Worm (Caenorhabditis elegans) whole organism, mixed stage, embryonic: ENCODE measurements around the gene acaa-2.

Source experiments
- M03D4.4 ChIP-seq: sonication (generic microtip); optimal IDR thresholded peaks from 2 replicates; lab custom pipeline; 2017; ENCODE audit warnings: mild to moderate bottlenecking, missing genetic modification characterization, missing compliant biosample characterization
- blmp-1 ChIP-seq: fragments of 150-350 bp; optimal IDR thresholded peaks from 2 replicates; lab custom pipeline; 2014; ENCODE audit warnings: missing biosample characterization, missing genetic modification characterization
- ceh-39 ChIP-seq: fragments of 150-350 bp; optimal IDR thresholded peaks from 2 replicates; lab custom pipeline; 2014; ENCODE audit warnings: missing biosample characterization, missing genetic modification characterization
- elt-1 ChIP-seq: sonication (generic microtip); optimal IDR thresholded peaks from 2 replicates; lab custom pipeline; 2017; ENCODE audit warnings: missing genetic modification characterization, mild to moderate bottlenecking, missing compliant biosample characterization, antibody characterized with exemption, moderate library complexity, borderline replicate concordance; ENCODE audit not compliant: insufficient read depth
- elt-3 ChIP-seq: fragments of 150-350 bp; optimal IDR thresholded peaks from 2 replicates; lab custom pipeline; 2014; ENCODE audit warnings: missing biosample characterization, missing genetic modification characterization
- nhr-12 ChIP-seq: fragments of 150-350 bp; optimal IDR thresholded peaks from 2 replicates; lab custom pipeline; 2014; ENCODE audit warnings: missing biosample characterization, missing genetic modification characterization
- pha-4 ChIP-seq: fragments of 150-350 bp; optimal IDR thresholded peaks from 2 replicates; lab custom pipeline; 2018; ENCODE audit warnings: missing biosample characterization, missing genetic modification reagents, missing genetic modification characterization
- sem-2 ChIP-seq: fragments of 200-800 bp; sonication (Bioruptor generic); optimal IDR thresholded peaks from 2 replicates; lab custom pipeline; 2018; ENCODE audit warnings: mild to moderate bottlenecking, missing genetic modification characterization, missing compliant biosample characterization
- snpc-4 ChIP-seq: fragments of 150-350 bp; optimal IDR thresholded peaks from 2 replicates; lab custom pipeline; 2014; ENCODE audit warnings: missing biosample characterization, missing genetic modification characterization
- unc-39 ChIP-seq: fragments of 150-350 bp; optimal IDR thresholded peaks from 2 replicates; lab custom pipeline; 2014; ENCODE audit warnings: missing biosample characterization, missing genetic modification characterization
- unc-62 ChIP-seq: fragments of 150-350 bp; optimal IDR thresholded peaks from 2 replicates; lab custom pipeline; 2014; ENCODE audit warnings: missing biosample characterization, missing genetic modification reagents, missing genetic modification characterization

DNA sequence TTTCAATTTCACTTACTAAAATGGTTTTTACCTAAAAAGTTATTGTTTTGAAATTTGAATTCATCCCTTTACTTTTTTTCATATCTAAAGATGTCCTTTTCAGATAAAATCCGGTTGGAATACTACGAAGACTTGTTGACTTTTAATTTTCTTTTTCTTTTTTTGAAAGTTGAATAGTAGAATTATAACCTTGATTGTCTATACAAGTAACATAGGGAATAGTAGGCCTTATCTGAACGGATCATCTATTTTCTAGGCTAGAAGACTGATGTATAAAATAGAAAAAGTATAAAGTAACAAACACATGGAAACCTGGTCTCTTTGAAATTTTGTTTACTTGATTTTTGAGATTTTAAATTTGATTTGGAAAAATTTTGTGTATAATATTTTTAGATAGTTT is 36.1 kb downstream of the acaa-2 start:
- no peak for TF ChIP-seq elt-3 (tag; lab: Kevin White, UChicago)
- TF ChIP-seq elt-1 (tag; lab: Kevin White, UChicago) = no peak
- TF ChIP-seq blmp-1 = no peak
- no peak for TF ChIP-seq ceh-39 (tag; lab: Kevin White, UChicago)
- no peak for TF ChIP-seq M03D4.4 (tag; lab: Kevin White, UChicago)
- TF ChIP-seq sem-2 = no peak
- TF ChIP-seq unc-39 = no peak
- no peak for TF ChIP-seq nhr-12 (tag; lab: Kevin White, UChicago)
- no peak for TF ChIP-seq snpc-4 (tag; lab: Kevin White, UChicago)
- no peak for TF ChIP-seq unc-62 (GFP tag; lab: Kevin White, UChicago)
- TF ChIP-seq pha-4 = no peak
